Worm (Caenorhabditis elegans): Measurements from ENCODE around the gene hot-3.

- TF ChIP-seq ama-1 (optimal IDR thresholded peaks at IDR 0.05) (no peak), ets-7 (tag; optimal IDR thresholded peaks at IDR 0.05) (no peak), scrt-1 (GFP tag; IDR thresholded peaks at IDR 0.05) (no peak), B0310.2 (tag; optimal IDR thresholded peaks at IDR 0.05) (no peak)
These were observed 43.6 kb downstream of the hot-3 start, which contains the start of gene mcd-1 for ce11 chrII:13888278-13888677.

Data from whole organism, early embryonic.